Fruit fly (Drosophila melanogaster) Kc167 (cell line): ENCODE data around the gene pad.

Source experiments
- Myc ChIP-seq: fragments of >200 bp; optimal IDR thresholded peaks from 2 replicates; lab custom pipeline; 2017; ENCODE audit warnings: missing external identifiers
- insv ChIP-seq: fragments of >200 bp; optimal IDR thresholded peaks from 3 replicates; lab custom pipeline; 2018; ENCODE audit warnings: missing external identifiers
- psq ChIP-seq: fragments of >200 bp; optimal IDR thresholded peaks from 2 replicates; lab custom pipeline; 2017; ENCODE audit warnings: missing external identifiers

DNA sequence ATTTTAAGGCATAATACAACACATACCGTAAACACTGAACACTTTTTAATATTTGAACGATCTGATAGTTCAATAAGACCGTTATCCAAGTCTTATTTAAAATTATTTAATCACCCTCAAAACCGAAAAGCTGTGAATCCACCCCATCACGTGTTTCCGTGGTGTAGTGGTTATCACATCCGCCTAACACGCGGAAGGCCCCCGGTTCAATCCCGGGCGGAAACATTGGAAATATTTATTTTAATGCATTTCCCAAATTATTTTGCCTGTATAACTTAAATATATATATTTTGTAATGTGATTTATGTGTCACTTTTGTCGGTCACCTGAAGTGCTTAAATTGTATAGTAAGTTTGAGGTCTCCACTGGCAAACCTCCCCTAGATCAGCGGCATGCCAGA is 20.6 kb upstream of the pad start, which contains the start of gene CG44044:
- TF ChIP-seq psq (lab: Kevin White, UChicago) (no peak), insv (no peak), Myc (lab: Kevin White, UChicago) (no peak)
